Fruit fly (Drosophila melanogaster) whole organism, embryonic: Measurements from ENCODE around the gene mRpS23.

Experiments
- CG12071 ChIP-seq: fragments of 200-800 bp; sonication (Bioruptor generic); optimal IDR thresholded peaks from 3 replicates; lab custom pipeline; 2018; ENCODE audit warnings: missing biosample characterization, mild to moderate bottlenecking, missing genetic modification characterization
- CG12659 ChIP-seq: fragments of 200-800 bp; sonication (Bioruptor generic); optimal IDR thresholded peaks from 3 replicates; lab custom pipeline; 2017; ENCODE audit warnings: mild to moderate bottlenecking, missing biosample characterization, missing genetic modification reagents, missing genetic modification characterization
- CG8359 ChIP-seq: fragments of 200-800 bp; sonication (Bioruptor generic); optimal IDR thresholded peaks from 2 replicates; lab custom pipeline; 2017; ENCODE audit warnings: missing biosample characterization, mild to moderate bottlenecking, missing genetic modification characterization, borderline replicate concordance
- Ssrp ChIP-seq: fragments of 200-800 bp; sonication (Bioruptor generic); optimal IDR thresholded peaks from 2 replicates; lab custom pipeline; 2018; ENCODE audit warnings: missing biosample characterization, mild to moderate bottlenecking, missing genetic modification characterization, moderate library complexity

DNA sequence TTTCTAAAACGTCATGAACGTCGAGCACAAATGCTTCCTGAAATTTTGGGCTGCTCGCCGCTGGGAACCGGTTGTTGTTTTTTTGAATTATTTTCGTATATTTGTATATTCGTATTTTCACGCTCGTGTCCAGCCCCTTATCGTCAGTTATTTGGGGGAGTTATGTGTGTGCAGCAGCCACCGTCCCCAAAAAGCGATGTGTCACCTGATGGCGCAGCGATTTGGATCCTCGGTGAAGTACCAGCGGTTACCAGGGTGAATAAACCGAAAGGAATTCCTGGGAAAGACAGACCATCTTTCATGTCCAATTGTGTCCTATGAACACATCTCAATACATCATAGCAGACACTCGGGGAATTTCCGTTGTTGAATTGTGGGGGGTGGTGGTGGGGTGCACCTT, 14.7 kb downstream of the mRpS23 start:
- TF ChIP-seq CG8359 (no peak), CG12659 (GFP tag; lab: Kevin White, UChicago) (no peak), CG12071 (GFP tag; lab: Kevin White, UChicago) (no peak), Ssrp (tag; lab: Kevin White, UChicago) (no peak)
